Worm (Caenorhabditis elegans) whole organism, L3 larva: ENCODE data around the gene txt-18.

Experiments used
- ama-1 ChIP-seq: fragments of 150-350 bp; optimal IDR thresholded peaks from 2 replicates; lab custom pipeline; 2018
- ceh-16 ChIP-seq: sonication (generic microtip); optimal IDR thresholded peaks from 2 replicates; lab custom pipeline; 2017; ENCODE audit warnings: missing biosample characterization, missing genetic modification characterization
- ceh-28 ChIP-seq: fragments of 150-350 bp; optimal IDR thresholded peaks from 2 replicates; lab custom pipeline; 2014; ENCODE audit warnings: missing biosample characterization, missing genetic modification reagents, missing genetic modification characterization
- ceh-9 ChIP-seq: sonication (generic microtip); optimal IDR thresholded peaks from 2 replicates; lab custom pipeline; 2018; ENCODE audit warnings: missing biosample characterization, missing genetic modification characterization
- egl-27 ChIP-seq: sonication (generic microtip); optimal IDR thresholded peaks from 4 replicates; lab custom pipeline; 2017; ENCODE audit warnings: missing biosample characterization, missing genetic modification reagents, missing genetic modification characterization
- elt-1 ChIP-seq: fragments of 150-350 bp; optimal IDR thresholded peaks from 2 replicates; lab custom pipeline; 2014; ENCODE audit warnings: missing biosample characterization, missing genetic modification characterization
- elt-2 ChIP-seq: sonication (generic microtip); optimal IDR thresholded peaks from 2 replicates; lab custom pipeline; 2016; ENCODE audit warnings: missing genetic modification reagents, mild to moderate bottlenecking, missing genetic modification characterization, missing compliant biosample characterization
- elt-3 ChIP-seq, 3 experiments: fragments of 150-350 bp in 1 of 3; sonication (generic microtip) in 2 of 3; optimal IDR thresholded peaks; 2 replicates in 2 of 3; 4 replicates in 1 of 3; lab custom pipeline; 2014 to 2017; ENCODE audit warnings: missing biosample characterization in 3 of 3, missing genetic modification characterization in 3 of 3
- fkh-10 ChIP-seq: sonication (generic microtip); optimal IDR thresholded peaks from 2 replicates; lab custom pipeline; 2017; ENCODE audit warnings: missing biosample characterization, missing genetic modification reagents, missing genetic modification characterization
- fkh-2 ChIP-seq: fragments of 150-350 bp; optimal IDR thresholded peaks from 2 replicates; lab custom pipeline; 2014; ENCODE audit warnings: missing biosample characterization, missing genetic modification reagents, missing genetic modification characterization
- fos-1 ChIP-seq: fragments of 150-350 bp; optimal IDR thresholded peaks from 2 replicates; lab custom pipeline; 2014; ENCODE audit warnings: missing biosample characterization, missing genetic modification characterization
- hmg-11 ChIP-seq: sonication (generic microtip); optimal IDR thresholded peaks from 2 replicates; lab custom pipeline; 2016; ENCODE audit warnings: missing genetic modification characterization, missing compliant biosample characterization
- jun-1 ChIP-seq: fragments of 150-350 bp; optimal IDR thresholded peaks from 2 replicates; lab custom pipeline; 2014; ENCODE audit warnings: missing biosample characterization, missing genetic modification reagents, missing genetic modification characterization
- lin-15B ChIP-seq: fragments of 150-350 bp; optimal IDR thresholded peaks from 2 replicates; lab custom pipeline; 2014; ENCODE audit warnings: missing biosample characterization, missing genetic modification characterization
- lin-39 ChIP-seq: fragments of 150-350 bp; optimal IDR thresholded peaks from 2 replicates; lab custom pipeline; 2018; ENCODE audit warnings: missing biosample characterization, missing genetic modification reagents, missing genetic modification characterization
- lsy-12 ChIP-seq: sonication (generic microtip); optimal IDR thresholded peaks from 2 replicates; lab custom pipeline; 2016; ENCODE audit warnings: mild to moderate bottlenecking, missing genetic modification characterization, missing compliant biosample characterization
- mdl-1 ChIP-seq: fragments of 150-350 bp; optimal IDR thresholded peaks from 2 replicates; lab custom pipeline; 2014; ENCODE audit warnings: missing biosample characterization, missing genetic modification characterization
- nfya-1 ChIP-seq: sonication (generic microtip); optimal IDR thresholded peaks from 2 replicates; lab custom pipeline; 2017; ENCODE audit warnings: missing genetic modification characterization, mild to moderate bottlenecking, missing compliant biosample characterization, antibody characterized with exemption, moderate library complexity; ENCODE audit not compliant: insufficient read depth
- nhr-11 ChIP-seq: fragments of 150-350 bp; optimal IDR thresholded peaks from 2 replicates; lab custom pipeline; 2014; ENCODE audit warnings: missing biosample characterization, missing genetic modification characterization
- nhr-23 ChIP-seq: fragments of 150-350 bp; optimal IDR thresholded peaks from 2 replicates; lab custom pipeline; 2014; ENCODE audit warnings: missing biosample characterization, missing genetic modification reagents, missing genetic modification characterization
- nhr-25 ChIP-seq: sonication (generic microtip); optimal IDR thresholded peaks from 2 replicates; lab custom pipeline; 2017; ENCODE audit warnings: missing biosample characterization, missing genetic modification characterization
- nhr-28 ChIP-seq: fragments of 150-350 bp; optimal IDR thresholded peaks from 2 replicates; lab custom pipeline; 2014; ENCODE audit warnings: missing biosample characterization, missing genetic modification characterization
- nhr-43 ChIP-seq: sonication (generic microtip); optimal IDR thresholded peaks from 2 replicates; lab custom pipeline; 2016; ENCODE audit warnings: mild to moderate bottlenecking, missing genetic modification characterization, missing compliant biosample characterization; ENCODE audit not compliant: poor library complexity, severe bottlenecking
- nhr-67 ChIP-seq: fragments of 150-350 bp; optimal IDR thresholded peaks from 2 replicates; lab custom pipeline; 2014; ENCODE audit warnings: missing biosample characterization, missing genetic modification characterization
- nhr-76 ChIP-seq: fragments of 150-350 bp; sonication (generic microtip); optimal IDR thresholded peaks from 5 replicates; lab custom pipeline; 2014; ENCODE audit warnings: missing biosample characterization, missing genetic modification characterization
- nhr-77 ChIP-seq: fragments of 150-350 bp; optimal IDR thresholded peaks from 2 replicates; lab custom pipeline; 2014; ENCODE audit warnings: missing biosample characterization, missing genetic modification characterization
- pha-4 ChIP-seq: fragments of 150-350 bp; optimal IDR thresholded peaks from 2 replicates; lab custom pipeline; 2014; ENCODE audit warnings: missing biosample characterization, missing genetic modification reagents, missing genetic modification characterization
- pqm-1 ChIP-seq: fragments of 150-350 bp; optimal IDR thresholded peaks from 2 replicates; lab custom pipeline; 2017; ENCODE audit warnings: missing biosample characterization, missing genetic modification characterization, inconsistent platforms
- sea-2 ChIP-seq: fragments of 150-350 bp; sonication (generic microtip); optimal IDR thresholded peaks from 4 replicates; lab custom pipeline; 2014; ENCODE audit warnings: missing biosample characterization, missing genetic modification reagents, missing genetic modification characterization
- skn-1 ChIP-seq: fragments of 150-350 bp; optimal IDR thresholded peaks from 2 replicates; lab custom pipeline; 2014; ENCODE audit warnings: missing biosample characterization, missing genetic modification characterization
- snpc-4 ChIP-seq: fragments of 150-350 bp; optimal IDR thresholded peaks from 2 replicates; lab custom pipeline; 2014; ENCODE audit warnings: missing biosample characterization, missing genetic modification characterization
- tbx-2 ChIP-seq: sonication (generic microtip); optimal IDR thresholded peaks from 2 replicates; lab custom pipeline; 2016; ENCODE audit warnings: mild to moderate bottlenecking, missing genetic modification characterization, missing compliant biosample characterization
- unc-39 ChIP-seq: sonication (generic microtip); optimal IDR thresholded peaks from 4 replicates; lab custom pipeline; 2017; ENCODE audit warnings: missing biosample characterization, missing genetic modification characterization
- unc-62 ChIP-seq: fragments of 150-350 bp; sonication (generic microtip); optimal IDR thresholded peaks from 4 replicates; lab custom pipeline; 2014; ENCODE audit warnings: missing biosample characterization, missing genetic modification reagents, missing genetic modification characterization

The txt-18 gene

DNA sequence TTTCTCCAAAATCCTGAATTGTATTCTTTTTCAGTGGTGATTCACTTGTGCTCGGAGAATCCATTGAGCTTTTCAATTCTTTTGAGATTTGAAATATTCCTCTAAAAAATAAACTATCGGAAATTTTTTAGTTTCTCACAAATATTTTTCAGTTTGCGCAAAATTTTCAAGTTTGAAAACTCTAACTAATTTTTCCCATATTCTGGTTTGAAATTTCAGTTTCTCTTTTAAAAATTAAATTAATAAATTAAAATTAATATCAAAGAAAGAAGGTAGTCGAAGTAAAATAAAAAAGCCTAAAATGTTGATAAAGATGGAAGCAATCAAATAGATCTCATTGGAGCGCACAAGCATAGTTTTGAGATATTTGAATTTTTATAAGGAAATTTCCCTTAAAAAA is 8.0 kb downstream of the txt-18 start, which contains the start of gene C32D5.10:
TSS of gene C32D5.10 (minus strand) at position 101 of the 400 bp plus-strand sequence.
- peak; percentile 13 for TF ChIP-seq nhr-23 (tag; lab: Kevin White, UChicago)
- no peak for TF ChIP-seq nhr-28 (tag; lab: Kevin White, UChicago)

DNA sequence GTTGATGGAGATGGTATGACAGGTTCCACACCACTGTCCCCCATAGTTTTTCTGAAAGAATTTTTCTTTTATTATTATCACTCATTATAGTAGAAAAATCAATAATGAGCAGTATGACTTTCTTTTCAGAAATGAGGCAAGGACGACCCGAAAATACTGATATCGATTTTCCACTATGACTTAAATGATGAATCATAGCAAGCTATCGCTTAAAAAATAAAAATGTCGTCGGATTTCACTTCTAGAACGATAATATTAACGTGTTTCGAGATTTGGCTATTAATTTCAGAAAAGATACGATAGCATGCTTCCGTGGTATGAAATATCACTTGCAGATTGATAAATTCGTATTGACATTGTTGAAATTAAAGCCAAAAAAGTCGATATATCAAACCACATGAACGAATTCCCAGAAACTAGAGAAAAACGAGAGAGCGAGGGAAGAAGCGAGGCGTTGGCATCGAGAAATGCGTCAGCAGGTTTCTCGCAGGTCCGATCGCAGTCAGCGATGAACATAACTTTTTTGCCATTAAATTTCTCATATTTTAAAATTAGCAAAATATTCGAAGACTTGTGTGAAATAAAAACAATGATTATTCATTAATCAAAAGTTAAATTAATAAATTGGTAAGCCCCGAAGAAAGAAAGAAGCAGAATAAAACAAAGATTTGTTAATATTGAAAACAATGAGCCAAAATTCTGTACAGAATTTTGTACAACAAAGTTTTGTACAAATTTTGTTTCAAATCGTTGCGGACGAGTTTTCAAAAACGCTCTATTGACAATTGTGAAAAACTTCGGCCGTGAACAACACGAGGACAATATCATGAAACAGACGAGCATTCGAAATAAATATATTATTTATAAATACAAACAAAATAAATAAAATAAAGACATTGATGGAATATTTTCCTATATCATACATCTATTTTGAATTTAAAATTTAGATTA is 11.8 kb downstream of the txt-18 start, which contains the start of gene C32D5.11:
TSS of gene C32D5.11 (minus strand) at position 51 of the 951 bp plus-strand sequence.
- TF ChIP-seq ceh-16 (tag; lab: Kevin White, UChicago) (no peak), lin-15B (tag; lab: Kevin White, UChicago) (peak; percentile 78), lin-39 (tag; lab: Kevin White, UChicago) (peak; percentile 84), fkh-10 (GFP tag; lab: Kevin White, UChicago) (no peak), skn-1 (peak; percentile 35), tbx-2 (tag; lab: Kevin White, UChicago) (peak; percentile 27), elt-1 (tag; lab: Kevin White, UChicago) (peak; percentile 49), hmg-11 (peak; percentile 43), elt-2 (tag; lab: Kevin White, UChicago) (peak; percentile 35), nhr-23 (tag; lab: Kevin White, UChicago) (peak; percentile 79), ceh-28 (peak; percentile 11), nfya-1 (tag; lab: Kevin White, UChicago) (peak; percentile 78), snpc-4 (tag; lab: Kevin White, UChicago) (peak; percentile 88), ceh-9 (tag; lab: Kevin White, UChicago) (no peak), pqm-1 (tag; lab: Kevin White, UChicago) (peak; percentile 65), ama-1 (lab: Kevin White, UChicago) (no peak), lsy-12 (peak; percentile 74), pha-4 (tag; lab: Kevin White, UChicago) (peak; percentile 72), nhr-25 (tag; lab: Kevin White, UChicago) (peak; percentile 50), nhr-11 (peak; percentile 24), nhr-43 (tag; lab: Kevin White, UChicago) (peak; percentile 36)

DNA sequence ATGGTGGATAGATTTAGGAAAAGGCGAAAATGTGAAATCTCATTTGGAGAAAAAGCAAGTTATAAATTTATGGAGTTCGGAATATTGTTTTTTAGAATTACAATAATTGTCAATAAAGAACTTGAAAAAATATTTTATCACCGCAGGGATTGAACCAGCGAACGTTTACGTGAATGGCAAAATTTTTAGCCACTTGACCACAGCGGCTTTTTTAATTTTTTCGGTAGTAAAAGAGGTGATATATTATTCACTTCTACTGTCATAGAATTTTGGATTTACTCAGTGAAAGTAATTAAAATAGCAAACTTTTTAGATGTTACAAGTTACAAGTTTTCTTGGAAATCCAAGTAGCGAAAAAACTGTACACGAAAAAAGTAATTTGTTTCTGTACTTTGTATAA is 14.4 kb downstream of the txt-18 start:
- TF ChIP-seq nhr-11 (no peak), skn-1 (no peak), tbx-2 (tag; lab: Kevin White, UChicago) (no peak), nhr-43 (tag; lab: Kevin White, UChicago) (no peak), sea-2 (GFP tag; lab: Kevin White, UChicago) (no peak), elt-3 (tag; optimal IDR thresholded peaks at IDR 0.05; lab: Kevin White, UChicago) (no peak), ceh-16 (tag; lab: Kevin White, UChicago) (no peak), unc-62 (GFP tag; lab: Kevin White, UChicago) (no peak), fos-1 (no peak), ceh-9 (tag; lab: Kevin White, UChicago) (no peak), jun-1 (tag; lab: Kevin White, UChicago) (no peak), hmg-11 (no peak), nfya-1 (tag; lab: Kevin White, UChicago) (no peak), egl-27 (no peak), nhr-76 (tag; lab: Kevin White, UChicago) (no peak), nhr-77 (tag; lab: Kevin White, UChicago) (no peak), snpc-4 (tag; lab: Kevin White, UChicago) (no peak), pqm-1 (tag; lab: Kevin White, UChicago) (no peak)

DNA sequence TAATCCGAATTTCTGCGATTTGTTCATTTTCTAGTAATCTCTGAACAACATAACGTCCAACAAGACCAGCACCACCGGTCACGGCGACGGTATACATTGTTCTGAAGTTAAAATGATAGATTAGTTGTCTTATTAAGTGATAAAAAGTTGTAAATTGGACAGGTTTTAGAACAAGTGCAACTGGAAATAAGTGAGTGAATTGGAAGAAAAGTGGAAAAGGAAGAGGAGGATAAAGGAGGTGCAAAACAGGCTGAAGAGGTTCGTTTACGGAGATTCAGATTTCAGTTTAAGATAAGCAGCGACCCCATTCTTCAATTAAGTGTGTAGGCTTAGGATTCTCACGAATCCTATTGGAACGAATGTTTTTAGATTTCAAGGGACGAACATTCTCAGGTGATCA is 15.0 kb downstream of the txt-18 start, which contains the start of gene C32D5.12:
TSS of gene C32D5.12 (minus strand) at position 101 of the 400 bp plus-strand sequence.
- TF ChIP-seq nhr-11 (no peak), elt-2 (tag; lab: Kevin White, UChicago) (no peak), nhr-43 (tag; lab: Kevin White, UChicago) (no peak), nhr-76 (tag; lab: Kevin White, UChicago) (no peak), unc-39 (tag; lab: Kevin White, UChicago) (no peak), lin-15B (tag; lab: Kevin White, UChicago) (no peak), nhr-67 (no peak), mdl-1 (tag; lab: Kevin White, UChicago) (no peak), nhr-25 (tag; lab: Kevin White, UChicago) (no peak), fkh-2 (tag; lab: Kevin White, UChicago) (no peak), elt-3 (tag; optimal IDR thresholded peaks at IDR 0.05; lab: Kevin White, UChicago) (no peak)
